Worm (Caenorhabditis elegans): Measurements from ENCODE around the gene lite-1.
A peak's percentile ranks its signal among the peaks of the same experiment; 100 is the strongest.

The lite-1 gene

DNA sequence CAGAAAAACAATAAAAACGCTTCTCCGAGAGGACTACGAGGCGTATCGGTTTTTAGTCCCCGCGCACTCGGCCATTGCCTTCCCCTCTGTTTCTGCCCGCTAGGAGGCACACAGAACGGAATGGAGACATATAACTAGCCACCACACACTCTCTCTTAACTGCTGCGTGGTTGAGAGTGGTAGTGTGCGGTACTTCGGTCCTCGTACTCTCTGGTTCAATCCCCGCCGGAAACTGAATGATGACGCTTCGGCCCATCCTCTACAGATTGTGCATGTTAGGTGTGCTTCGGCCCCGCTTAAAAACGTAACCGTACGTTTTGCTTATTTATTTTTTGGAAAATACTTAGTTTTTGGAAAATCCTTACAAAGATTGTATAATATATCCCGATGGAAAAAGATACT, 22.9 kb downstream of the lite-1 start, which contains the start of gene T13C5.6 (continued):
- peak; percentile 50 for TF ChIP-seq nhr-25 (tag; optimal IDR thresholded peaks at IDR 0.05; ENCODE audit: borderline replicate concordance, insufficient read depth)
- peak; percentile 95 for TF ChIP-seq ctbp-1 (GFP tag; IDR thresholded peaks at IDR 0.05)
- peak; percentile 71 to 94 for TF ChIP-seq daf-16 (GFP tag; optimal IDR thresholded peaks at IDR 0.05)
- peak; percentile 81 for TF ChIP-seq daf-16 (tag; optimal IDR thresholded peaks at IDR 0.05)
- peak; percentile 89 for TF ChIP-seq lir-3 (tag; optimal IDR thresholded peaks at IDR 0.05)
- TF ChIP-seq cey-2 (tag; optimal IDR thresholded peaks at IDR 0.05; ENCODE audit: borderline replicate concordance, insufficient read depth) = no peak
- TF ChIP-seq madf-9 (GFP tag; conservative IDR thresholded peaks at IDR 0.05) = peak; percentile 84
- peak; percentile 90 for TF ChIP-seq nhr-42 (GFP tag; IDR thresholded peaks at IDR 0.05)
- peak; percentile 92 for TF ChIP-seq nhr-6 (tag; optimal IDR thresholded peaks at IDR 0.05)
- TF ChIP-seq mdl-1 (tag; optimal IDR thresholded peaks at IDR 0.05) = peak in 1 of 2 experiments; percentile 74
- peak; percentile 78 for TF ChIP-seq zip-2 (tag; optimal IDR thresholded peaks at IDR 0.05)
- TF ChIP-seq gei-8 (GFP tag; optimal IDR thresholded peaks at IDR 0.05) = peak; percentile 77
- no peak for TF ChIP-seq snpc-4 (tag; optimal IDR thresholded peaks at IDR 0.05)
- no peak for TF ChIP-seq egl-27 (tag; optimal IDR thresholded peaks at IDR 0.05)
- TF ChIP-seq ztf-7 (tag; optimal IDR thresholded peaks at IDR 0.05) = peak; percentile 87
- peak; percentile 81 for TF ChIP-seq php-3 (GFP tag; IDR thresholded peaks at IDR 0.05)
- peak; percentile 73 for TF ChIP-seq daf-19 (GFP tag; conservative IDR thresholded peaks at IDR 0.05)
- peak; percentile 75 for TF ChIP-seq T20F7.1 (GFP tag; optimal IDR thresholded peaks at IDR 0.05)
- TF ChIP-seq nhr-237 (tag; optimal IDR thresholded peaks at IDR 0.05) = no peak
- TF ChIP-seq lin-13 (GFP tag; optimal IDR thresholded peaks at IDR 0.05) = peak; percentile 92
- peak; percentile 83 for TF ChIP-seq lim-7 (GFP tag; IDR thresholded peaks at IDR 0.05)
- TF ChIP-seq fos-1 (tag; optimal IDR thresholded peaks at IDR 0.05) = no peak
- TF ChIP-seq nhr-41 (GFP tag; IDR thresholded peaks at IDR 0.05) = peak; percentile 67; the same call in 1 of the 2 replicates
- peak; percentile 78 for TF ChIP-seq nhr-28 (tag; optimal IDR thresholded peaks at IDR 0.05)
- peak; percentile 68 for TF ChIP-seq F10B5.3 (tag; optimal IDR thresholded peaks at IDR 0.05)
- no peak for TF ChIP-seq ceh-28 (tag; optimal IDR thresholded peaks at IDR 0.05)
- no peak for TF ChIP-seq lin-39 (tag; optimal IDR thresholded peaks at IDR 0.05)
- no peak for TF ChIP-seq daf-12 (tag; optimal IDR thresholded peaks at IDR 0.05)
- peak; percentile 6 for TF ChIP-seq ceh-82 (tag; optimal IDR thresholded peaks at IDR 0.05)
- TF ChIP-seq saeg-2 (GFP tag; IDR thresholded peaks at IDR 0.05) = peak; percentile 91
- peak; percentile 86 for TF ChIP-seq arid-1 (GFP tag; conservative IDR thresholded peaks at IDR 0.05)
- TF ChIP-seq F37D6.2 (tag; optimal IDR thresholded peaks at IDR 0.05) = peak; percentile 91
- TF ChIP-seq set-16 (GFP tag; IDR thresholded peaks at IDR 0.05) = peak; percentile 73
- peak; percentile 43 for TF ChIP-seq zfp-2 (tag; optimal IDR thresholded peaks at IDR 0.05)
- peak; percentile 92 for TF ChIP-seq fkh-10 (GFP tag; optimal IDR thresholded peaks at IDR 0.05)
- peak; percentile 84; the same call in 1 of the 2 replicates for TF ChIP-seq F44E2.7 (GFP tag; IDR thresholded peaks at IDR 0.05)
- TF ChIP-seq lin-38 (GFP tag; IDR thresholded peaks at IDR 0.05) = peak; percentile 76
- TF ChIP-seq egl-43 (GFP tag; IDR thresholded peaks at IDR 0.05) = peak; percentile 98
- TF ChIP-seq madf-5 (GFP tag; IDR thresholded peaks at IDR 0.05) = peak; percentile 89 to 95; a peak in 3 of 4 replicates
- TF ChIP-seq spr-1 (tag; optimal IDR thresholded peaks at IDR 0.05) = peak; percentile 93
- peak; percentile 97 for TF ChIP-seq mes-2 (tag; optimal IDR thresholded peaks at IDR 0.05; ENCODE audit: poor library complexity, severe bottlenecking)
- TF ChIP-seq lin-1 (GFP tag; IDR thresholded peaks at IDR 0.05) = peak; percentile 95
- TF ChIP-seq ceh-62 (tag; optimal IDR thresholded peaks at IDR 0.05) = no peak
- TF ChIP-seq nhr-48 (tag; optimal IDR thresholded peaks at IDR 0.05) = peak; percentile 84
- TF ChIP-seq sdz-12 (GFP tag; optimal IDR thresholded peaks at IDR 0.05) = peak; percentile 94
- peak; percentile 78; the same call in 1 of the 2 replicates for TF ChIP-seq lin-29 (GFP tag; IDR thresholded peaks at IDR 0.05)
- TF ChIP-seq zip-11 (GFP tag; IDR thresholded peaks at IDR 0.05) = peak; percentile 62; the same call in 1 of the 2 replicates
- TF ChIP-seq ama-1 (optimal IDR thresholded peaks at IDR 0.05) = no peak
- peak; percentile 80 for TF ChIP-seq jun-1 (tag; optimal IDR thresholded peaks at IDR 0.05)
- TF ChIP-seq unc-62 (GFP tag; optimal IDR thresholded peaks at IDR 0.05 in 1 of 2) = peak in 1 of 2 experiments; percentile 12
- no peak for TF ChIP-seq unc-62 (tag; optimal IDR thresholded peaks at IDR 0.05)
- TF ChIP-seq Y48G9A.11 (GFP tag; IDR thresholded peaks at IDR 0.05) = peak; percentile 70

Data from whole organism, L4 larva.